Worm (Caenorhabditis elegans) whole organism, dauer: ENCODE results near the gene del-10.

Experiments used
- unc-62 ChIP-seq: sonication (generic microtip); optimal IDR thresholded peaks from 2 replicates; lab custom pipeline; 2017; ENCODE audit warnings: missing biosample characterization, missing genetic modification reagents, missing genetic modification characterization

The del-10 gene

ce11 chrII:6499067-6499466 lies 17.1 kb upstream of the del-10 start, which contains the start of gene twk-49:
twk-49 (minus strand) TSS chrII:6499167.
- TF ChIP-seq unc-62 (GFP tag; lab: Kevin White, UChicago) = no peak

- TF ChIP-seq unc-62 (GFP tag; lab: Kevin White, UChicago) = no peak
These were observed 16.7 kb upstream of the del-10 start for ce11 chrII:6498609-6499008.

ce11 chrII:6497137-6497536 lies 15.2 kb upstream of the del-10 start:
- TF ChIP-seq unc-62 (GFP tag; lab: Kevin White, UChicago) = no peak

- TF ChIP-seq unc-62 (GFP tag; lab: Kevin White, UChicago) = no peak
These were observed 14.6 kb upstream of the del-10 start for ce11 chrII:6496496-6496895.

ce11 chrII:6493709-6494326 lies 11.9 kb upstream of the del-10 start:
- no peak for TF ChIP-seq unc-62 (GFP tag; lab: Kevin White, UChicago)

- TF ChIP-seq unc-62 (GFP tag; lab: Kevin White, UChicago) = no peak
These were observed 11.2 kb upstream of the del-10 start for ce11 chrII:6493139-6493538.

- TF ChIP-seq unc-62 (GFP tag; lab: Kevin White, UChicago) = no peak
These were observed 10.0 kb upstream of the del-10 start, which contains the start of the genes T28D9.11 and T28D9.1 for ce11 chrII:6491817-6492452. T28D9.11 (minus strand) TSS chrII:6491993. T28D9.1 (plus strand) TSS chrII:6492402.

ce11 chrII:6491187-6491586 lies 9.3 kb upstream of the del-10 start:
- TF ChIP-seq unc-62 (GFP tag; lab: Kevin White, UChicago) = no peak

- TF ChIP-seq unc-62 (GFP tag; lab: Kevin White, UChicago) = no peak
These were observed 7.8 kb upstream of the del-10 start, which contains the start of the genes snr-3 and rsp-5 for ce11 chrII:6489711-6490184. snr-3 (minus strand) TSS chrII:6489761. rsp-5 (plus strand) TSS chrII:6490165.

ce11 chrII:6486344-6486743 lies 4.4 kb upstream of the del-10 start:
- TF ChIP-seq unc-62 (GFP tag; lab: Kevin White, UChicago) = no peak

ce11 chrII:6484876-6485526 lies 3.1 kb upstream of the del-10 start, which contains the start of the genes lido-16 and plpp-1.2:
lido-16 (minus strand) TSS chrII:6484976.
plpp-1.2 (plus strand) TSS chrII:6485476.
- no peak for TF ChIP-seq unc-62 (GFP tag; lab: Kevin White, UChicago)

- TF ChIP-seq unc-62 (GFP tag; lab: Kevin White, UChicago) = no peak
These were observed 837 bp upstream of the del-10 start for ce11 chrII:6482762-6483161.

- no peak for TF ChIP-seq unc-62 (GFP tag; lab: Kevin White, UChicago)
These were observed 5.3 kb downstream of the del-10 start, which contains the start of gene T28D9.4 for ce11 chrII:6476655-6477054. T28D9.4 (plus strand) TSS chrII:6476955.

- TF ChIP-seq unc-62 (GFP tag; lab: Kevin White, UChicago) = no peak
These were observed 6.7 kb downstream of the del-10 start, which contains the start of gene T28D9.16 for ce11 chrII:6475180-6475737. T28D9.16 (plus strand) TSS chrII:6475687.

- no peak for TF ChIP-seq unc-62 (GFP tag; lab: Kevin White, UChicago)
These were observed 10.9 kb downstream of the del-10 start, which contains the start of gene dgk-5 for ce11 chrII:6470985-6471384. dgk-5 (minus strand) TSS chrII:6471085.
